Worm (Caenorhabditis elegans): ENCODE measurements around the gene Y73B6BL.14.

DNA sequence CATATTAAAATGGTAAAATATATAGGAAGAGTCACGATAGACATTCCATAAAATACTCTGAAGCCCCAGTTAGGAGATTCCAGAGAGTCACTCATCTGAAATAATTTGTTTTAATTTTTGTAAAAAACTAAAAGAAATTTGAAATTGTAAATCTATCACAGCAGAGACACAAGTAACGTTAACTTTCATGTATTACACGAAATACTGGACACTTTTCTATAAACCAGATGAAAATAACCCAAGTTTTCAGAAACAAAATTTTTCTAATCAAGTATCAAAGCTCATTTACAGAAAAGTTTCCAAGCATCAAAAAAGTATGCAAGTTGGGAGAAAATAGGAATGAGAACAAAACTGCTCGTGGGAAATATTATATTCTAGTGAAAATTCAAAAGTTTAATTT, 44.5 kb downstream of the Y73B6BL.14 start, which contains the start of gene srv-27:
- TF ChIP-seq ama-1 (optimal IDR thresholded peaks at IDR 0.05) (no peak), nhr-11 (tag; optimal IDR thresholded peaks at IDR 0.05) (no peak), lin-13 (GFP tag; optimal IDR thresholded peaks at IDR 0.05) (no peak), unc-39 (tag; optimal IDR thresholded peaks at IDR 0.05) (no peak), aly-2 (tag; optimal IDR thresholded peaks at IDR 0.05) (no peak), ztf-1 (GFP tag; conservative IDR thresholded peaks at IDR 0.05) (no peak), zag-1 (tag; optimal IDR thresholded peaks at IDR 0.05) (no peak), skn-1 (tag; optimal IDR thresholded peaks at IDR 0.05) (no peak), fos-1 (tag; optimal IDR thresholded peaks at IDR 0.05) (no peak), mbf-1 (tag; optimal IDR thresholded peaks at IDR 0.05) (no peak), nhr-77 (tag; optimal IDR thresholded peaks at IDR 0.05) (no peak), blmp-1 (tag; optimal IDR thresholded peaks at IDR 0.05; ENCODE audit: insufficient read depth) (no peak), nhr-237 (tag; optimal IDR thresholded peaks at IDR 0.05) (no peak)
